Worm (Caenorhabditis elegans): ENCODE measurements around the gene acly-1.

- TF ChIP-seq fos-1 (tag; optimal IDR thresholded peaks at IDR 0.05) = no peak
- no peak for TF ChIP-seq sptf-1 (tag; optimal IDR thresholded peaks at IDR 0.05)
- TF ChIP-seq nhr-19 (GFP tag; conservative IDR thresholded peaks at IDR 0.05) = no peak
- no peak for TF ChIP-seq unc-62 (GFP tag; optimal IDR thresholded peaks at IDR 0.05)
Measured at ce11 chrX:1512307-1512706, 33.0 kb downstream of the acly-1 start.
